Worm (Caenorhabditis elegans): ENCODE results near the gene mbr-1.

- TF ChIP-seq unc-62 (GFP tag; optimal IDR thresholded peaks at IDR 0.05 in 1 of 2) (no peak), unc-62 (tag; optimal IDR thresholded peaks at IDR 0.05) (no peak), nhr-237 (tag; optimal IDR thresholded peaks at IDR 0.05) (no peak), lin-1 (GFP tag; IDR thresholded peaks at IDR 0.05) (no peak), nhr-76 (tag; optimal IDR thresholded peaks at IDR 0.05) (no peak), nhr-41 (GFP tag; IDR thresholded peaks at IDR 0.05) (peak; percentile 51; the same call in 1 of the 2 replicates), lin-13 (GFP tag; optimal IDR thresholded peaks at IDR 0.05) (no peak), pqm-1 (tag; optimal IDR thresholded peaks at IDR 0.05) (no peak)
Measured at ce11 chrX:10731837-10732236, 10.0 kb upstream of the mbr-1 start.

All from whole organism, L4 larva.